Fruit fly (Drosophila melanogaster): ENCODE results near the gene CG5078.
A peak's percentile ranks its signal among the peaks of the same experiment; 100 is the strongest.

CG5078 gene

DNA sequence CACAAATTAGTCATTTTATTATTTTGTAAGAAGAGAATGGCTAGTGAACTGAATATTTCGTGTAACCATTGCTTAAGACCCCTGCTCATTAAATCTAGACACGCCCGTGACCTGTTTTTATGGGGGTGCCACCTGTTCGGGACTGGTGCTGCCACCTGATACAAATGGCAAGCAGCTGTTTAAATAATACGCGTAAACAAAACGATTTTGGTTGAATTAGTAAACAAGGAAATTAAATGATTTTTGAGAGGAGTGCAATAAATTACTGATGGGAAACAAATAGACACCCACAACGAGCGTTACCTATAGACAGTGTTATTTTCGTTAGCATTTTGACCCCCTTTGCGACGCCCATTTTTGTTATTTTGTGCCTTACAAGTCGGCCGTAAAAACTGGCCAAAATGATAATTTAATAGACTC lies 31.0 kb upstream of the CG5078 start (continued):
- TF ChIP-seq ham (GFP tag; IDR thresholded peaks at IDR 0.05) (no peak), sisA (GFP tag; IDR thresholded peaks at IDR 0.05) (no peak), CG12744 (GFP tag; optimal IDR thresholded peaks at IDR 0.05) (peak; percentile 74), CG1233 (GFP tag; optimal IDR thresholded peaks at IDR 0.05) (peak; percentile 84), C15 (GFP tag; IDR thresholded peaks at IDR 0.05) (no peak), z (GFP tag; IDR thresholded peaks at IDR 0.05) (no peak), sna (GFP tag; IDR thresholded peaks at IDR 0.05; ENCODE audit: partially characterized antibody) (no peak), bab2 (GFP tag; optimal IDR thresholded peaks at IDR 0.05) (peak; percentile 89), sug (tag; optimal IDR thresholded peaks at IDR 0.05) (peak; percentile 86), E2f1 (GFP tag; IDR thresholded peaks at IDR 0.05) (no peak), Nf-YC (tag; optimal IDR thresholded peaks at IDR 0.05) (peak; percentile 81), dysf (GFP tag; IDR thresholded peaks at IDR 0.05) (no peak), B-H2 (GFP tag; optimal IDR thresholded peaks at IDR 0.05) (peak; percentile 92), lilli (GFP tag; optimal IDR thresholded peaks at IDR 0.05) (peak; percentile 94), CG15011 (GFP tag; optimal IDR thresholded peaks at IDR 0.05) (peak; percentile 74), Optix (GFP tag; IDR thresholded peaks at IDR 0.05) (no peak), btn (GFP tag; optimal IDR thresholded peaks at IDR 0.05) (peak; percentile 19), en (GFP tag; optimal IDR thresholded peaks at IDR 0.05) (peak; percentile 55), CG1603 (tag; optimal IDR thresholded peaks at IDR 0.05) (peak; percentile 85), CG11398 (GFP tag; optimal IDR thresholded peaks at IDR 0.05) (peak; percentile 78), CG31441 (GFP tag; IDR thresholded peaks at IDR 0.05) (no peak), D19B (GFP tag; optimal IDR thresholded peaks at IDR 0.05) (peak; percentile 57), CG31365 (tag; optimal IDR thresholded peaks at IDR 0.05) (peak; percentile 69), Max (GFP tag; optimal IDR thresholded peaks at IDR 0.05) (peak; percentile 77), nmo (GFP tag; optimal IDR thresholded peaks at IDR 0.05) (peak; percentile 75), sens (GFP tag) (peak; percentile 79), TFAM (GFP tag; optimal IDR thresholded peaks at IDR 0.05) (peak; percentile 19), CG4707 (GFP tag; optimal IDR thresholded peaks at IDR 0.05) (peak; percentile 56), hth (optimal IDR thresholded peaks at IDR 0.05) (no peak), CG2889 (GFP tag; IDR thresholded peaks at IDR 0.05) (no peak), yki (optimal IDR thresholded peaks at IDR 0.05) (no peak), tup (GFP tag; optimal IDR thresholded peaks at IDR 0.05) (peak; percentile 87), Sox100B (GFP tag; optimal IDR thresholded peaks at IDR 0.05) (peak; percentile 75), CG17912 (GFP tag; optimal IDR thresholded peaks at IDR 0.05) (peak; percentile 78), chm (GFP tag; IDR thresholded peaks at IDR 0.05) (no peak), H2.0 (GFP tag; IDR thresholded peaks at IDR 0.05) (no peak), CG8089 (GFP tag; optimal IDR thresholded peaks at IDR 0.05) (peak; percentile 65), CG6272 (GFP tag; IDR thresholded peaks at IDR 0.05) (peak; percentile 75), CkIIα-i1 (GFP tag; IDR thresholded peaks at IDR 0.05) (no peak), CTCF (GFP tag; optimal IDR thresholded peaks at IDR 0.05) (peak; percentile 27), stc (GFP tag; IDR thresholded peaks at IDR 0.05) (no peak), CG4617 (GFP tag; optimal IDR thresholded peaks at IDR 0.05; ENCODE audit: borderline replicate concordance) (peak; percentile 91), inv (GFP tag; IDR thresholded peaks at IDR 0.05; ENCODE audit: partially characterized antibody) (no peak), unpg (GFP tag; optimal IDR thresholded peaks at IDR 0.05) (peak; percentile 86), sob (GFP tag; IDR thresholded peaks at IDR 0.05) (no peak), dmrt11E (tag; optimal IDR thresholded peaks at IDR 0.05) (peak; percentile 52), Doc2 (GFP tag; IDR thresholded peaks at IDR 0.05) (no peak), kni (GFP tag; optimal IDR thresholded peaks at IDR 0.05) (peak; percentile 65), CG6765 (GFP tag; optimal IDR thresholded peaks at IDR 0.05) (peak; percentile 85), CG6254 (GFP tag; optimal IDR thresholded peaks at IDR 0.05) (peak; percentile 59), Eip74EF (GFP tag; optimal IDR thresholded peaks at IDR 0.05) (peak in 1 of 2 experiments; percentile 76), CG11093 (GFP tag; IDR thresholded peaks at IDR 0.05) (peak; percentile 69; the same call in 2 of the 3 replicates), CG33557 (GFP tag; optimal IDR thresholded peaks at IDR 0.05) (peak; percentile 69)
